Fruit fly (Drosophila melanogaster): ENCODE measurements around the gene snsl.

snsl gene

DNA sequence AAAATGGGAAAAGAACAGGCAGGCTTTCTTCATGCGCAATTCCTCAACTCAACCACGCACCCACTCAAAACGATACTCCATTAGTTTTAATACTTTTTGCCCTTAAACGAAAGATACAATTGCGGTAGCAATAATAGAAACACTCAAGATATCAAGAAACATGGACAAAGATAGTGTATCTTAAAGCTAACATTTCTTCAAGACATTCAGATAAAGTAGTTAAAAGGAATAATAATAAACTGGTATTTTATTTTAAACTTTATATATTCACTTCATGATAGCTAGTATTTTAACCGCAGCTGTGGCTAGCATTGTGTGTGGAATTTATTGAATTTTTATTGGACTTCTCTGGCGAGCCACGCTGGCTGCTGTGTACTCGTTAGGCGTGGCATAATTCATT is 50.4 kb downstream of the snsl start (continued):
- peak; percentile 66 for TF ChIP-seq Meics (GFP tag; optimal IDR thresholded peaks at IDR 0.05)
- TF ChIP-seq ttk (GFP tag; IDR thresholded peaks at IDR 0.05), result peak; percentile 31; the same call in 1 of the 2 replicates
- TF ChIP-seq CG6813 (GFP tag; optimal IDR thresholded peaks at IDR 0.05), result peak; percentile 68
- no peak for TF ChIP-seq CG11085 (GFP tag; IDR thresholded peaks at IDR 0.05)
- no peak for TF ChIP-seq Sry-δ (GFP tag; optimal IDR thresholded peaks at IDR 0.05)
- no peak for TF ChIP-seq CG14860 (GFP tag; IDR thresholded peaks at IDR 0.05; ENCODE audit: partially characterized antibody)
- TF ChIP-seq eve (GFP tag; optimal IDR thresholded peaks at IDR 0.05), result no peak
- TF ChIP-seq ssp (GFP tag; IDR thresholded peaks at IDR 0.05), result no peak
- TF ChIP-seq esg (GFP tag; conservative IDR thresholded peaks at IDR 0.05), result peak; percentile 71
- no peak for TF ChIP-seq YL-1 (GFP tag; optimal IDR thresholded peaks at IDR 0.05)
- peak; percentile 57 for TF ChIP-seq Sox102F (GFP tag; optimal IDR thresholded peaks at IDR 0.05)
- TF ChIP-seq ham (GFP tag; IDR thresholded peaks at IDR 0.05), result no peak
- TF ChIP-seq CG8359 (GFP tag; optimal IDR thresholded peaks at IDR 0.05; ENCODE audit: borderline replicate concordance), result peak; percentile 33
- no peak for TF ChIP-seq ems (GFP tag; optimal IDR thresholded peaks at IDR 0.05)
- peak; percentile 59 for TF ChIP-seq gsb-n (tag; optimal IDR thresholded peaks at IDR 0.05)
- TF ChIP-seq maf-S (GFP tag; optimal IDR thresholded peaks at IDR 0.05), result no peak
- TF ChIP-seq gsb (GFP tag; IDR thresholded peaks at IDR 0.05), result no peak
- no peak for TF ChIP-seq Dad (GFP tag; optimal IDR thresholded peaks at IDR 0.05)
- peak; percentile 65; the same call in 2 of the 3 replicates for TF ChIP-seq otp (GFP tag; IDR thresholded peaks at IDR 0.05)
- no peak for TF ChIP-seq CG12744 (GFP tag; optimal IDR thresholded peaks at IDR 0.05)
- peak; percentile 82 for TF ChIP-seq CG17359 (tag; optimal IDR thresholded peaks at IDR 0.05)
- no peak for TF ChIP-seq CG11398 (GFP tag; optimal IDR thresholded peaks at IDR 0.05)
- TF ChIP-seq MTF-1 (GFP tag; optimal IDR thresholded peaks at IDR 0.05; ENCODE audit: borderline replicate concordance), result no peak
- no peak for TF ChIP-seq Poxn (GFP tag; IDR thresholded peaks at IDR 0.05)
- no peak for TF ChIP-seq grn (GFP tag; optimal IDR thresholded peaks at IDR 0.05)
- TF ChIP-seq Doc2 (GFP tag; IDR thresholded peaks at IDR 0.05), result no peak
- TF ChIP-seq Opbp (GFP tag; IDR thresholded peaks at IDR 0.05; ENCODE audit: partially characterized antibody), result no peak
- TF ChIP-seq Lim3 (GFP tag; IDR thresholded peaks at IDR 0.05), result no peak
- TF ChIP-seq salm (tag; optimal IDR thresholded peaks at IDR 0.05), result no peak
- no peak for TF ChIP-seq abd-A (tag; optimal IDR thresholded peaks at IDR 0.05)
- TF ChIP-seq CG13624 (GFP tag; optimal IDR thresholded peaks at IDR 0.05), result no peak
- no peak for TF ChIP-seq peb (GFP tag; IDR thresholded peaks at IDR 0.05)
- TF ChIP-seq en (GFP tag; optimal IDR thresholded peaks at IDR 0.05), result no peak
- peak; percentile 71 for TF ChIP-seq Med (GFP tag)
- TF ChIP-seq CG14050 (GFP tag; IDR thresholded peaks at IDR 0.05), result peak; percentile 43; the same call in 1 of the 3 replicates
- no peak for TF ChIP-seq GATAe (GFP tag; conservative IDR thresholded peaks at IDR 0.05)
- TF ChIP-seq so (GFP tag; IDR thresholded peaks at IDR 0.05), result peak; percentile 53; the same call in 1 of the 3 replicates
- TF ChIP-seq CG15696 (tag; optimal IDR thresholded peaks at IDR 0.05), result peak; percentile 33
- peak; percentile 82 for TF ChIP-seq lab (GFP tag; optimal IDR thresholded peaks at IDR 0.05)
- no peak for TF ChIP-seq Atf-2 (GFP tag; optimal IDR thresholded peaks at IDR 0.05)
- no peak for TF ChIP-seq CG12299 (tag; optimal IDR thresholded peaks at IDR 0.05)
- TF ChIP-seq bcd (GFP tag; optimal IDR thresholded peaks at IDR 0.05), result peak; percentile 44
- peak; percentile 4; the same call in 1 of the 2 replicates for TF ChIP-seq H2.0 (GFP tag; IDR thresholded peaks at IDR 0.05)
- TF ChIP-seq D (optimal IDR thresholded peaks at IDR 0.05), result no peak
- TF ChIP-seq D (GFP tag; optimal IDR thresholded peaks at IDR 0.05), result peak; percentile 61
- TF ChIP-seq scrt (GFP tag; optimal IDR thresholded peaks at IDR 0.05), result peak; percentile 62
- TF ChIP-seq CG31224 (GFP tag; IDR thresholded peaks at IDR 0.05), result no peak
- peak; percentile 32 for TF ChIP-seq CG2875 (GFP tag; optimal IDR thresholded peaks at IDR 0.05)
- no peak for TF ChIP-seq CG15601 (tag; optimal IDR thresholded peaks at IDR 0.05)
- no peak for TF ChIP-seq CG18011 (GFP tag; optimal IDR thresholded peaks at IDR 0.05)
- TF ChIP-seq CG13775 (GFP tag; optimal IDR thresholded peaks at IDR 0.05), result no peak
- TF ChIP-seq CG2120 (GFP tag; optimal IDR thresholded peaks at IDR 0.05), result peak; percentile 66

Data from whole organism, embryonic.